Fruit fly (Drosophila melanogaster): ENCODE data around the gene aos.

- TF ChIP-seq Hr78 (GFP tag; optimal IDR thresholded peaks at IDR 0.05) (no peak), dmrt93B (GFP tag; optimal IDR thresholded peaks at IDR 0.05) (no peak)
These were observed 5.7 kb downstream of the aos start for dm6 chr3L:16477730-16478129.
